Fruit fly (Drosophila melanogaster): ENCODE measurements around the gene CG15142.
A peak's percentile ranks its signal among the peaks of the same experiment; 100 is the strongest.

- TF ChIP-seq CG5204 (GFP tag; optimal IDR thresholded peaks at IDR 0.05), result no peak
- peak; percentile 1 for TF ChIP-seq CG12768 (GFP tag; optimal IDR thresholded peaks at IDR 0.05)
- peak; percentile 16 for TF ChIP-seq tj (GFP tag; optimal IDR thresholded peaks at IDR 0.05)
- peak; percentile 56 for TF ChIP-seq ovo (GFP tag; optimal IDR thresholded peaks at IDR 0.05)
- TF ChIP-seq CG33017 (tag; optimal IDR thresholded peaks at IDR 0.05), result peak; percentile 3
- TF ChIP-seq cnc (optimal IDR thresholded peaks at IDR 0.05), result no peak
- peak; percentile 86 for TF ChIP-seq kay (GFP tag; ENCODE audit: borderline replicate concordance)
These were observed 48.8 kb downstream of the CG15142 start, which contains the start of gene dl for dm6 chr2L:17449608-17450504.

Data from whole organism, adult.